Fruit fly (Drosophila melanogaster): ENCODE measurements around the gene CG31013.

The CG31013 gene

dm6 chr3R:30616098-30616857 is 29.4 kb downstream of the CG31013 start:
- TF ChIP-seq rib (GFP tag; IDR thresholded peaks at IDR 0.05) (no peak), CG10321 (GFP tag; IDR thresholded peaks at IDR 0.05) (peak; percentile 66), PHDP (tag; optimal IDR thresholded peaks at IDR 0.05) (no peak), CG7372 (GFP tag; IDR thresholded peaks at IDR 0.05) (no peak), crol (GFP tag; IDR thresholded peaks at IDR 0.05) (peak; percentile 66), Deaf1 (tag; optimal IDR thresholded peaks at IDR 0.05) (peak; percentile 79), CG12744 (GFP tag; optimal IDR thresholded peaks at IDR 0.05) (no peak), CG9932 (GFP tag; IDR thresholded peaks at IDR 0.05) (no peak), wek (GFP tag; optimal IDR thresholded peaks at IDR 0.05) (no peak), lov (optimal IDR thresholded peaks at IDR 0.05) (no peak), lov (GFP tag; IDR thresholded peaks at IDR 0.05) (no peak), grau (tag; optimal IDR thresholded peaks at IDR 0.05) (no peak), az2 (GFP tag; optimal IDR thresholded peaks at IDR 0.05) (no peak), CG14050 (GFP tag; IDR thresholded peaks at IDR 0.05) (no peak), Stat92E (GFP tag; optimal IDR thresholded peaks at IDR 0.05) (no peak), CG1024 (GFP tag; IDR thresholded peaks at IDR 0.05) (no peak), CG15269 (tag; optimal IDR thresholded peaks at IDR 0.05) (no peak), sr (GFP tag; IDR thresholded peaks at IDR 0.05) (peak; percentile 78; the same call in 2 of the 3 replicates), CG6854 (GFP tag; optimal IDR thresholded peaks at IDR 0.05) (no peak), CG17361 (GFP tag; IDR thresholded peaks at IDR 0.05) (no peak), B-H1 (GFP tag; IDR thresholded peaks at IDR 0.05) (no peak), pfk (GFP tag; optimal IDR thresholded peaks at IDR 0.05) (no peak), Nf-YC (tag; optimal IDR thresholded peaks at IDR 0.05) (peak; percentile 97), Trl (optimal IDR thresholded peaks at IDR 0.05) (peak; percentile 8 to 24), Trl (GFP tag; optimal IDR thresholded peaks at IDR 0.05) (no peak), tx (GFP tag; optimal IDR thresholded peaks at IDR 0.05) (no peak), CG6791 (GFP tag; IDR thresholded peaks at IDR 0.05; ENCODE audit: partially characterized antibody) (0 out of 3 replicates have a peak, but pooled peaks have one; percentile 12), CG9437 (GFP tag; optimal IDR thresholded peaks at IDR 0.05) (peak; percentile 27), CG4707 (GFP tag; optimal IDR thresholded peaks at IDR 0.05) (no peak), Adf1 (GFP tag; IDR thresholded peaks at IDR 0.05) (peak; percentile 74), zfh1 (GFP tag; IDR thresholded peaks at IDR 0.05) (no peak), gcm (GFP tag; optimal IDR thresholded peaks at IDR 0.05) (no peak), ase (GFP tag; IDR thresholded peaks at IDR 0.05) (no peak), CG4328 (GFP tag; optimal IDR thresholded peaks at IDR 0.05) (no peak), Opbp (GFP tag; IDR thresholded peaks at IDR 0.05; ENCODE audit: partially characterized antibody) (no peak), lbe (GFP tag; optimal IDR thresholded peaks at IDR 0.05) (no peak), CG12219 (GFP tag; optimal IDR thresholded peaks at IDR 0.05) (no peak), CG13123 (GFP tag; optimal IDR thresholded peaks at IDR 0.05) (no peak), CG6813 (GFP tag; optimal IDR thresholded peaks at IDR 0.05) (no peak), tio (GFP tag; optimal IDR thresholded peaks at IDR 0.05) (no peak), CG12104 (GFP tag; optimal IDR thresholded peaks at IDR 0.05) (no peak), Atf6 (GFP tag; IDR thresholded peaks at IDR 0.05) (no peak), CG1832 (GFP tag; optimal IDR thresholded peaks at IDR 0.05) (peak; percentile 32), CG17568 (GFP tag; optimal IDR thresholded peaks at IDR 0.05) (no peak), CG11247 (GFP tag; IDR thresholded peaks at IDR 0.05) (no peak), CG11398 (GFP tag; optimal IDR thresholded peaks at IDR 0.05) (no peak), Poxn (GFP tag; IDR thresholded peaks at IDR 0.05) (no peak), Drgx (GFP tag; IDR thresholded peaks at IDR 0.05) (no peak), Nf-YB (GFP tag; optimal IDR thresholded peaks at IDR 0.05) (peak; percentile 95), chm (GFP tag; IDR thresholded peaks at IDR 0.05) (no peak), CG8089 (GFP tag; optimal IDR thresholded peaks at IDR 0.05) (no peak)

All from whole organism, embryonic.